Worm (Caenorhabditis elegans): ENCODE data around the gene idh-2.

Gene idh-2

ce11 chrX:11206953-11207352, 8.8 kb upstream of the idh-2 start, which contains the start of gene hst-2:
hst-2 (minus strand) TSS chrX:11207155.
- peak in 1 of 2 experiments; percentile 38 for TF ChIP-seq mdl-1 (tag; optimal IDR thresholded peaks at IDR 0.05)
- TF ChIP-seq snpc-1.2 (GFP tag; IDR thresholded peaks at IDR 0.05), result no peak
- no peak for TF ChIP-seq lin-39 (tag; optimal IDR thresholded peaks at IDR 0.05)
- no peak for TF ChIP-seq nhr-111 (GFP tag; optimal IDR thresholded peaks at IDR 0.05)
- peak; percentile 80; the same call in 1 of the 2 replicates for TF ChIP-seq tra-1 (GFP tag; IDR thresholded peaks at IDR 0.05)
- no peak for TF ChIP-seq nhr-237 (tag; optimal IDR thresholded peaks at IDR 0.05)
- no peak for TF ChIP-seq madf-5 (GFP tag; IDR thresholded peaks at IDR 0.05)
- peak; percentile 63 for TF ChIP-seq jun-1 (tag; optimal IDR thresholded peaks at IDR 0.05)
- peak; percentile 86 for TF ChIP-seq F10B5.3 (tag; optimal IDR thresholded peaks at IDR 0.05)
- TF ChIP-seq T20F7.1 (GFP tag; optimal IDR thresholded peaks at IDR 0.05), result peak; percentile 74
- TF ChIP-seq daf-16 (GFP tag; optimal IDR thresholded peaks at IDR 0.05), result peak; percentile 18 to 70
- peak; percentile 61 for TF ChIP-seq daf-16 (tag; optimal IDR thresholded peaks at IDR 0.05)
- TF ChIP-seq hlh-11 (tag; optimal IDR thresholded peaks at IDR 0.05), result peak; percentile 89
- peak; percentile 76 for TF ChIP-seq hlh-30 (tag; optimal IDR thresholded peaks at IDR 0.05; ENCODE audit: insufficient read depth)
- TF ChIP-seq dmd-8 (GFP tag; IDR thresholded peaks at IDR 0.05), result no peak
- peak; percentile 80 for TF ChIP-seq nhr-42 (GFP tag; IDR thresholded peaks at IDR 0.05)
- TF ChIP-seq nhr-76 (tag; optimal IDR thresholded peaks at IDR 0.05), result no peak
- TF ChIP-seq daf-8 (GFP tag; IDR thresholded peaks at IDR 0.05), result no peak
- TF ChIP-seq nhr-48 (tag; optimal IDR thresholded peaks at IDR 0.05), result peak; percentile 78
- TF ChIP-seq Y5F2A.4 (GFP tag; optimal IDR thresholded peaks at IDR 0.05), result no peak
- TF ChIP-seq Y48G9A.11 (GFP tag; IDR thresholded peaks at IDR 0.05), result no peak
- TF ChIP-seq unc-62 (GFP tag; optimal IDR thresholded peaks at IDR 0.05 in 1 of 2), result peak in 1 of 2 experiments; percentile 98
- no peak for TF ChIP-seq unc-62 (tag; optimal IDR thresholded peaks at IDR 0.05)
- TF ChIP-seq tag-97 (GFP tag; IDR thresholded peaks at IDR 0.05), result no peak
- TF ChIP-seq mes-2 (tag; optimal IDR thresholded peaks at IDR 0.05; ENCODE audit: poor library complexity, severe bottlenecking), result peak; percentile 90
- peak; percentile 68; the same call in 1 of the 2 replicates for TF ChIP-seq mdt-29 (GFP tag; IDR thresholded peaks at IDR 0.05)
- TF ChIP-seq F26F4.8 (GFP tag; conservative IDR thresholded peaks at IDR 0.05), result no peak
- no peak for TF ChIP-seq lim-7 (GFP tag; IDR thresholded peaks at IDR 0.05)
- TF ChIP-seq gei-8 (GFP tag; optimal IDR thresholded peaks at IDR 0.05), result no peak
- TF ChIP-seq F37D6.2 (tag; optimal IDR thresholded peaks at IDR 0.05), result peak; percentile 68
- no peak for TF ChIP-seq ceh-62 (tag; optimal IDR thresholded peaks at IDR 0.05)
- TF ChIP-seq aly-2 (tag; optimal IDR thresholded peaks at IDR 0.05), result no peak
- peak; percentile 43 for TF ChIP-seq ceh-32 (tag; optimal IDR thresholded peaks at IDR 0.05; ENCODE audit: poor library complexity)
- TF ChIP-seq nhr-11 (tag; optimal IDR thresholded peaks at IDR 0.05), result peak; percentile 74
- TF ChIP-seq dpl-1 (GFP tag; optimal IDR thresholded peaks at IDR 0.05), result peak; percentile 76
- TF ChIP-seq aha-1 (tag), result peak; percentile 98
- TF ChIP-seq lin-29 (GFP tag; IDR thresholded peaks at IDR 0.05), result 0 out of 2 replicates have a peak, but pooled peaks have one; percentile 67
- TF ChIP-seq ceh-82 (tag; optimal IDR thresholded peaks at IDR 0.05), result no peak
- TF ChIP-seq zag-1 (tag; optimal IDR thresholded peaks at IDR 0.05), result no peak
- no peak for TF ChIP-seq nhr-10 (tag; optimal IDR thresholded peaks at IDR 0.05)
- peak; percentile 89 for TF ChIP-seq hmg-1.1 (GFP tag; IDR thresholded peaks at IDR 0.05)
- no peak for TF ChIP-seq lin-1 (GFP tag; IDR thresholded peaks at IDR 0.05)
- peak; percentile 81 for TF ChIP-seq php-3 (GFP tag; IDR thresholded peaks at IDR 0.05)
- TF ChIP-seq nhr-77 (tag; optimal IDR thresholded peaks at IDR 0.05), result peak; percentile 81
- TF ChIP-seq dmd-9 (GFP tag; IDR thresholded peaks at IDR 0.05), result no peak
- TF ChIP-seq sdz-12 (GFP tag; optimal IDR thresholded peaks at IDR 0.05), result no peak
- peak; percentile 93 for TF ChIP-seq T26A8.4 (GFP tag; IDR thresholded peaks at IDR 0.05)
- no peak for TF ChIP-seq skn-1 (tag; optimal IDR thresholded peaks at IDR 0.05)
- TF ChIP-seq ceh-44 (GFP tag; IDR thresholded peaks at IDR 0.05), result no peak
- no peak for TF ChIP-seq lir-3 (tag; optimal IDR thresholded peaks at IDR 0.05)
- TF ChIP-seq nhr-28 (tag; optimal IDR thresholded peaks at IDR 0.05), result peak; percentile 71
- TF ChIP-seq nhr-6 (tag; optimal IDR thresholded peaks at IDR 0.05), result peak; percentile 56

Data from whole organism, L4 larva.